Fruit fly (Drosophila melanogaster) whole organism, larva: Measurements from ENCODE around the gene CG42502.
A peak's percentile ranks its signal among the peaks of the same experiment; 100 is the strongest.

Experiments used
- noc ChIP-seq: fragments of 200-800 bp; sonication (Bioruptor generic); optimal IDR thresholded peaks from 3 replicates; lab custom pipeline; 2019; ENCODE audit warnings: missing biosample characterization, mild to moderate bottlenecking, missing genetic modification characterization, moderate library complexity

CG42502 gene

DNA sequence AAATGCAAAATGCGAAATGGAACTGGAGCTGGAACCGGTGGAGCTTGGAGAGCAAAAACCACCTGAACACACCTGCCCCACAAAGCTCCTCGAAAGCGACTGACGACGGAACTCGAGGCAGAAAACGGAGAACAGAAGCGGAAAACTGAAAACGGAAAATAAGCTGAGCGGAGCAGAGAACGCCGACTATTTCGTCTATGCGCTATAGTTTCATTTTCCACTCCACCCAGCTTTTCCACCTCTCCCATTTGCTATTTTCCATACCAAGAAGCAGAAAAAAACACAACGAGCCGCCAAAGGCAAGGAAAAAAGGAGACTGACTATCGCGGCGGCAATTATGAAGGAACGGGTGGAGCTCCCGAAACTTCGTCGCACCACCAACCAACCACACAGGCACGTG lies 18.2 kb downstream of the CG42502 start, which contains the start of gene ham:
Gene ham (minus strand): TSS at position 101 of the 400 bp plus-strand sequence.
- TF ChIP-seq noc: no peak

DNA sequence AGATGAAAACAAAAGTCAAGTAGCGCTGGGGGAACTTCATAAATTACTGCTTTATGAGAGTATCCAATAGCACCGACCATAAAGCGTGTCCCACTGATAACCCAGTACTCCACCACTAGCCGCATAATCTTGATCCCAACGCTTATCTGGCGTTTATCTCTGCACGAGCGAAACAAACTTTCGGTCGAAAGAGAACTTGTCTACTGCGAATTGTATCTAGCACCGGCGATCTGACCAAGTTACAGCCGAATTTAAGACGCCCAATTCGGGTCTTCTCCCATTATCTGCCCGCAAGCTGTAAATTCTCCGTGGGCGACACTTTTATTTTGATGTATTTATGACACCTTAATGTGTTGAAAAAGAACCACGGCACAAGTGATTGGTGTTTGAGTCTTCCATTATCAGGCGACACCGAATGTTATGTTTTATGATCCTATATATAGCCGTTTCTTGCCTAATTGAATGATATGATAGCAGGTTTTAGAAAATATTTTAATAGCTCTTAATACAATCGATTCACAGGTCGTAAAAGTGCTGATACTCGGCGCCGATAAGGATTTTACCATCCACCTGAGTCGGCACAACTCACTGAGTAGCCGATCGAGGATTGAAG lies 21.2 kb downstream of the CG42502 start:
- peak; percentile 87 for TF ChIP-seq noc

DNA sequence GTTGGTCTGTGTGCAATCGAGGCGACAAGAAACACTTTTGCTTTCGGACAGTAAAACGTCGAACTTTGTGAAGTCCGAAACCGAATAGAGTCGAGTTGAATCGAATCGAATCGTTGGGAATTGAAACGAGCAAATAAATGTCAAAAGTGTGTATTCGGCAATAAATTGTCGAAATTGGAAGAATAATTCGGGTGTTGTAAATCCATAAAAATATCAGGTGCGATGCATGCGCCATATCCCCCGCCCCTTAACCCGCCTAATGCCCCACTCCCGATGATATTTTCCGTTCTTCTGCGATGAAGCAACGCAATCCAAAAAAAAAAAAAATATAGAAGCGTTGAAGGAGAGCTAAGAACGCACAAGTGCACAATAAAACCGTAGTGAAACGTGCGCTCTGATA lies 22.1 kb downstream of the CG42502 start:
- TF ChIP-seq noc: no peak

DNA sequence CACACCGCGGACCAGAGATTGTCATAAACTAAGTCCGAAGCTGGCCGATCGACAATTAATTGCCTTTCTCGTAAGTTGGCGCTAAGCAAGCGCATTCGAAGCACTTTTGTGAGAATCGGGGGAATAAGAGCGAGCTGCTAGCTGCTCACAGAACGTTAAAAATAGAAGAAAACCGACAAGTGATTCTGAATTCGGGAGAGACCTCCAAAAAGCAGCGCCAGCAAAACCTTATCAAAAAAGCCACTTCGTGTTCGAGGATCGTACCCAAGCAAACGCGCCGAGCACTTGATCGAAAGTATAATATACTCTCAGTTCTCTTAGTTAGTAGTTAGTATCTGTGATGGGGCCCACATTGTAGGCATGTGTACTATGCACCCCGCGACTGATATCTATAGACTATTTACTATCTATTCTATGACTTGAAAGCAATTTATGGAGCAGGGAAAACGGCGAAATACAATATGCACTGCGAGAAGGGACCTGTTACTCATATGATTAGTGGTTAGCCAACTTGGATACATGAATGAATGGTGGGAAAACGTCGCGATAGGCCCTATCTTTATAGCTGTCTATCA lies 23.6 kb downstream of the CG42502 start:
- TF ChIP-seq noc: peak; percentile 30

DNA sequence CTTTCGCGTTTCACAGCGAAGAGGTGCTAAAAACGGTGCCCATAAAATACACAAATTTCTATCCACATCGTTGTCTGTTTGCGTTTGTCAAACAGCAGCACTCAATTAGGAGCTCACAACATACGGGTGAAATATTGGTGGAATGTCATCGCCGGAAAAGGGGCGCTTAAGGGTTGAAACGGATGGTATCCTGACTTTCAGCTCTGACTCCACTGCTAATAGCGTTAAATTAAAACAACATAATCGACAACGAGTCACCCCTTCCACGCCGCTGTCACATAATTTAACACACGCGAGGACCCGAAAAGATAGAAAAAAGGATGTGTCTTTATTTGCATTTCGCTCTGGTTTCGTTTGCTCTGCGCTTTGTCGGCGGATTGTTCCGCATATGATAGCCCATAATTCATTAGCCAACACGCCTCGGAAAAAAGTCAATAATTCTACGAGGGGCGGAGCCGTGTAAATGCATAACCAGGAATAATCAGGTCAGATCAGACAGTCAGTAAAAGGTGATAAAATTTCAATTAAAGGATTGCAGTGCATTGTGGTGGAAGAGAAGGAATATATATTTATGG lies 25.9 kb downstream of the CG42502 start:
- no peak for TF ChIP-seq noc

DNA sequence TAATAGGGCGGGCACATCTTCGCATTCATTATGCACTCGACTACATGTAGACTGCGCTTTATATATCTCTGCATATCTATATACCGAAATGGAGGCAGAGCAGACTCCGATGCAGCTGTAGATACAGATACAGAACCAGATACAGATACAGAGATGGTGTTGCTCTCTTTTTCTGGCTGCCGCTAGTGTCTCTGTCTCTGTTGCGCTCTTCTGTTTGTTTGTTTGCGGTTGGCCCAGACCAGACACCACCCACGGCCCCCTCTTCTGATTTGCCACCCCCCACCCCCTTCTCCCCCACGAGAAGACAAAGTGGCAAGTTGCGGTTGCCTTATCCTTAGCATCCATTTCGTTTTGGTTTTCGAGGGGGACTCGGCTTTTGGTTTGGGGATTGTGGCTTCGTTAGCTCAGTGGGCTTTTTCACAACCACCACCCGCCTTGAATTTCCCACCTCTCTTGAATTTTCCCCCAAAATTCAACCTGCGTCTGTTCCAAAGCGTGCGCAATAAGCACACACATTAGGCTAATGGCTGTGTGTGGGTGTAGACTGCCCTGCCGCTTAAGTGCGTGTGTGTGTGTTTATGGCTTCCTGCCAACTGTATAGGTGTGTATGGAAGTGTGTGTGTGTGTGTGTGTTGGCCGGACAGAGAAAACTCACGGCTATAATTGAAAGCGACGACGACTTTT lies 27.6 kb downstream of the CG42502 start:
- no peak for TF ChIP-seq noc

DNA sequence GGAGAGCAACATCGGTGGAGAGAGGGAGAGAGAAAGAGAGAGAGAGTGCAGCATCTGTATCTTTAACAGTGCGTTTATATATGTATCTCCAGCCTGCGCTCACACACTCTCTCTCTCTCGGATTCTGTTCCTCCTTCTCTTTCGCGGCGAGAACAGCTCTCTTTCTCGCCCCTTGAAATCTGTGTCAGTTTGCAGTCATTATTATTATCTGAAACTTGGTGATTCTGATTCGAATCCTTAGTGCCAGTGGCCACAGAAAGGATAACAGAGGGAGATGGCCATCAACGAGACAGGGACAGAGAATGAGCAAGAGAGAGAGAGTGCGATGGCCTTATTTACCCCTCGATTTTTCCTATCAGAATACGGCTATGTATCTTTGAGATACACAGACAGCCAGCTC lies 28.1 kb downstream of the CG42502 start:
- no peak for TF ChIP-seq noc

DNA sequence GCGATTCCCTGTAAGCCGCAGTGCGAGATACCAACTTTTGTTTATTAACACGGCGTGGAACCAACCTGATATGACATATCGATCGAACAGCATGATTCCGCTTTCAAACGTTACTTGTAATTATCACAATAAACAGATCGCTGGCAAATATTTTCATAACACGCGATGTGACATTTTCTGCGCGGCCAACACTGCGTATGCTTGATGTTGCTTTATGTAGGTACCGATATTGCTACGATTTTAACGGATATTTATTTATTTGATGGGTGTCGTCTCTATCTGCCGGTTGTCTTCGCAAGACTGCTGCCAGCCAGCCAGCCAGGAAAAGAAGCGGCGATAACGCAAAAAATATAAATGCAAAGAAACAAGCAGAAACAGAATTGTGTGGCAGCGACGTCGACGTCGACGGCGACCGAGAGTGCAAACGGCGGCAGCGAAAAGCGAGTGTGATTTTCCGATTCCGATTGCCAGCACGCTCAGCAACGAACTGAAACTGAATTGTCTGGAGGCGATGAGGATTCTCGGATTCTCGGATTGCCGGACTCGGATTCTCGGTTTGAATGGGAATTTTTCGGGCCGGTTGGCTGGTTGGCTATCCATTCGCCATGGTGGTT lies 28.7 kb downstream of the CG42502 start:
- no peak for TF ChIP-seq noc

DNA sequence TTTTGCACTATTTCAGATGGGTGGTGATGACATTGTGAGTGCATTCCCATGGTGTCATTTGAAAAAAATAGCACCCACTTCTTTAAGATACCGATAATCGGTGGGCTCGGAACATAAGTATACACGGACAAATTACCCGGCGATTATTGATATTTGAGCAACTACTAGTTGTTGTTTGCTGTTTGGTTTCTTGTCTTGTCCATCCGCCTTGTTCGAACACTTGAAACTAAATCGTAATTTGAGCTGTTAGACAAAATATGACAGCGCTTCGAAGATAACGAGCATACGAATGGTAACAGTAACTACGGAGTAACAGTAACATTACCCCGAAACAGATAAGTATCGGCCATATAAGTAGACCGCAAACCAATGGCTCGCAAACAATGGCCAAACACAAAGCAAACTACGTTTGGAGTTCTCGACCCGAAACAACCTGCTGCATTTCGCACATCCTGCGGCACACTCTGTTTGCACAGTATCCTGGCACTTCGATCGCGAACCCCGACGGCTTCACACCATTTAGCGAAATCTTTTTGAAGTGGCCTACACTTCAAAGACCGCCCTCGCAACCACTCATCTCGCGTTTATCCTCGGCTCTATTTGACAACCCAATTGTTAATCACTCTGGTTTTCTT lies 30.0 kb downstream of the CG42502 start:
- TF ChIP-seq noc: no peak

DNA sequence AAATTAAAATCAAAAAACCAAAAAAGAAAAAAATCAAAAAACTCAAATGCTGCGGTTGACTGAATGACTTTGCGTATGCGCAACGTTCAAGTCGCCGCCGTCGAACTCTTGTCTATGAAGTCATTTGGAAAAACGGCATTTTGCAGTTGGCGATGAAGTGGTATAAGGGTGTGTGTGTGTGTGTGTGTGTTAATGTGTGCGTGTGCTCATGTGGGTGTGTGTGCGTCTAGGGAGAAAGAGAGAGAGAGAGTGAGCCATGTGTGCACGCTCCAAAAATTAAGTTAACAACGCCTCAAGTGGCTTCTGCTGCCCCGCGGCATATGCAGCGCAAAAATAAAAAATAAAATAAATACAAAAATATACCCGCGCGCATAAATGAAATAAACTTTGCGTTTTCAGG lies 33.6 kb downstream of the CG42502 start:
- no peak for TF ChIP-seq noc

DNA sequence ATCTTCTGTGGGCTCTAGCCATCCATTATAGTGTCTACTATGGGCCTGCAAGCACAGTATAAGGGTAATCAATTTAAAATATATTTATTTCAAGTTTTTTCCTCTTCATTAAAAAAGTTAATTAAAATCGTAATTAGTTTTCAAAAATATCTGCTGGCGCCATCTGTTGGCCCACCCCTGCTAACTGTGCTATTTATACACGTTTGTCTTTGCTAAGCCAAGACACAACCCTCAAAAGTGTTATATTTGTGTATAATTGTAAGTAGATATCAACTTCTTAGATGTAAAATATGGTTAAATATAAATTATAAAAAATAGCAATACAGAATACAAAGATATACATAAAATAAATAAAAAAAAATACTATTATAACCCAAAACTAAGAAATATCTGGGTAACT lies 34.5 kb downstream of the CG42502 start:
- TF ChIP-seq noc: no peak

DNA sequence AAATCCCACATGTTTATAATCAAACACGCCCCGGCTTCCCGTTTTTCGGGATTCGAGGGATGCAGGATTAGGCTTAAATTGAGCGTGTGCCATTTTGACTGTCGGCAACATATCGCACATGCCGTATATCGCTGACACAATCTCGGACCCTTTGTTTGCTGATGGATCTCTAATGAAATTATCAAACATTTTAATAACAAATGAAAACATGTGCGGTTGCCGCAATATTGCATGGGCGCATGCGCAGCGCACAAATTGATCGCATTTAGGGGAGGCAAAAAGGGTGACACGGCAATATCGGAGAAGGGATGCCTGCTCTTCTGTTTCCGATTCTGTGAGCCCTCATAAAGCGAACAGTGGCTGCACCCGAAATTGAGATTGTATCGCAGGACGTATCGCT lies 35.8 kb downstream of the CG42502 start:
- no peak for TF ChIP-seq noc

DNA sequence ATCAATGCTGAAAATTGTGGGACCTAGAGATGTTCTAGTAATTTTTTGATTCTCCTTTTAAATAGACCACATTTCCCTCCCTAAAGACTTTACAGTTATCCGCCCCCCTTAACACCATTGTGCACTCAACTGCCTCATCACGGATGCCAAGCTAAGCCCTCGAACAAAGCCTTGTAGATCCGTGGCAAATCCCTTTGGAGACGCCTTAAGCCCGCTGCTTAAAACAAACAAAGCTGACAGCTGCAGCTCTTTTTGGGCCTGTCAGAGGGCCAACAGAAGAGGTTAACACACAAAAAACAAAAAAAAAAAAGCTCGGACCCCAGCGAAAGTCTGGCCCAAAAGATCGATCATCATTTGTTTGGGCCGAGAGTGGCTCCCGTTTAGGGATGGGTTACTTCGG lies 43.2 kb downstream of the CG42502 start:
- no peak for TF ChIP-seq noc

DNA sequence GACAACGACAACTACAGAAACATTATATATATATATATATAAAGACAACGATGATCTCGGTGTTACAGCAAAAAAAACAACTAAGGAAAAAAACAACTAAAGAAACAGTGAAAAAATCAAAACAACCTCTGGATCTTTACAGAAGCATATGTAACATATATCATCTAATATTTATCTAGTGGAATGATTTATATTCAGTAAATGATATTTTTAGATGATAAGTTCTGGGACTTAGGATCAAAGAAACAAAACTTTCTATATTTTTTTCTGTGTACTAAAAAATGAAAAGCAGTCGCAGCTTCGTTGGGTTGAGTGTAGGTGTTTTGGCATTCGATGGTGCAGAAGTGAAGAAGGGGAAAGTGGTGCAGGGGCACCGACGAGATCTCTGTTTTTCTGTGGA lies 43.9 kb downstream of the CG42502 start:
- no peak for TF ChIP-seq noc

DNA sequence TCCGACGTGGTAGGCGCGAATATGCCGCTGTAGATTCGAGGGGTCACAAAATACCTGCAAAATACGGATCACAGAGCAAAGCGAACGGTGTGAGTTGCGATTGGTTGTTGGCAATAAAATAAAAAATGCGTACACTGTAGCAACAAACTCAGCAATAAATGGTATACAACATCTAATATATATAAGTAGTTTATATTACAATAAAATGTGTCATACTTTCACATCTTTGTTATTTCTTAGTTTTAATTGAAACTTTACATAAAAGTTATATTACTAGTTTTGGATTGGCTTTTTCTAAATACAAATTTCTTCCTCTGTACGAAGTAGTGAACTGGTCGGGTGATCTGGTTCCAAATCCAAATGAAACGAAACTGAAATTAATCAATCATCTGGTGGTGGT lies 45.3 kb downstream of the CG42502 start:
- no peak for TF ChIP-seq noc
